Worm (Caenorhabditis elegans): ENCODE results near the gene F55C9.11.

DNA sequence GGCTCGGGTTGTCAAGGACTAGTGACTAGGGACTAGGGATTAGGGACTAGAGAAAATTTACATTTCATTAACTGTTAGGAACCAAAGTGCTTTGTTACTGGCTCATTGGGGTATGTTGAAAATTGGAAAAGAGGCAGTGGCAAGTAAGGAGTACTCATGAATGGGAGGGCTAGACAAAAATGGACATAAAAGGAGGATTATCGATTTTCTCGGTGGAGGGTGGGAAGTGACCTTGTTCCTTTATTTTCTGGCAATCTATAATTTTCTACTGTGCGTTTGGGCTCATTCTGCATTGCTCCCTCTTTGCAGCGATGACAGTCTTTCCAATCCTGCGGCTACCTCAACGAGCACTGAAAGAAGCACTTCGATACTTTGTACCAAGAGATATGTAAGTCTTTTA, 12.0 kb downstream of the F55C9.11 start, which contains the start of gene fbxb-60:
- TF ChIP-seq flt-1 (GFP tag; IDR thresholded peaks at IDR 0.05) (no peak), klf-2 (GFP tag; conservative IDR thresholded peaks at IDR 0.05) (no peak), cog-1 (tag; optimal IDR thresholded peaks at IDR 0.05) (no peak)

Data from whole organism, midembryonic.